Fruit fly (Drosophila melanogaster): ENCODE data around the gene CG11951.
A peak's percentile ranks its signal among the peaks of the same experiment; 100 is the strongest.

The CG11951 gene

DNA sequence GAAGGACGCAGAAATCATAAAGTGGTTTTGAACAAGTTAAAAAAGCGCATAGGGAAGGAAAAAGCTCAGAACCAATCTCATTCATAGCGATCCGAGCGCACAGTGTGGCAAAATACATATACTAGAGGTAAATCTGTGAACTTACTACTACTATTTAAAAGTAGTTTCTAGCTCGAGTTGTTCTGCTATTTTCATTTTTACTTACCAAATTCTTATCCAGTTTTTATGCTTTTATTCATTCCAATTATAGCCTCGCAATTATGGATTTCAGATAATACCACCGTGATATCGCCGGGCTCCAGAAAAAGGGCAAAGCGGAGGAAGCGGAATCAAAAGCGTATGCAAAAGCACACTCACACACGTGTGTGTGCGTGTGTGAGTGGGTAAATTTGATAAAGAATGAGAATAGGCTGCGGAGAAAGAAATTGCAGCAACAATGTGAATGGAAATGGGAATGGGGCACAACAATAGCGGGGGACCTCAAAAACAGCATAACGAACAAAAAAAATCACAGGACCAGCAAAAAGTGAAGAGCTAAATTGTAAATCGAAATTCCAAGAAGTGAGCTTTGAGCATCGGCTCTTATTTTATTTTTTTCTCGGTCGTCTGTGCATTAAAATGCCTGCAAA lies 18.4 kb upstream of the CG11951 start (continued):
- TF ChIP-seq Hr4 (GFP tag; optimal IDR thresholded peaks at IDR 0.05) (peak; percentile 13), CG10631 (GFP tag; optimal IDR thresholded peaks at IDR 0.05) (peak; percentile 50), ss (GFP tag; optimal IDR thresholded peaks at IDR 0.05) (peak; percentile 46 to 58), CG4318 (GFP tag; optimal IDR thresholded peaks at IDR 0.05) (no peak), CG8319 (GFP tag; optimal IDR thresholded peaks at IDR 0.05) (peak; percentile 39), Met (GFP tag; optimal IDR thresholded peaks at IDR 0.05) (peak; percentile 53), Smox (GFP tag; optimal IDR thresholded peaks at IDR 0.05) (peak; percentile 60), spab (GFP tag; optimal IDR thresholded peaks at IDR 0.05) (peak; percentile 82), CG6808 (GFP tag; optimal IDR thresholded peaks at IDR 0.05) (peak; percentile 65), svp (GFP tag) (peak; percentile 82), acj6 (GFP tag; optimal IDR thresholded peaks at IDR 0.05) (peak; percentile 81), pdm3 (GFP tag; optimal IDR thresholded peaks at IDR 0.05) (peak; percentile 81), salr (GFP tag; optimal IDR thresholded peaks at IDR 0.05) (peak; percentile 3 to 42), fd85E (GFP tag; optimal IDR thresholded peaks at IDR 0.05) (no peak), CG32006 (GFP tag; optimal IDR thresholded peaks at IDR 0.05) (peak; percentile 22), CG1621 (tag; optimal IDR thresholded peaks at IDR 0.05) (peak; percentile 72), Blimp-1 (GFP tag; optimal IDR thresholded peaks at IDR 0.05) (no peak), CG3919 (GFP tag; optimal IDR thresholded peaks at IDR 0.05) (peak; percentile 80), Ets21C (GFP tag; optimal IDR thresholded peaks at IDR 0.05) (peak; percentile 31), dsx (GFP tag; optimal IDR thresholded peaks at IDR 0.05; ENCODE audit: poor library complexity, severe bottlenecking) (peak; percentile 56)

DNA sequence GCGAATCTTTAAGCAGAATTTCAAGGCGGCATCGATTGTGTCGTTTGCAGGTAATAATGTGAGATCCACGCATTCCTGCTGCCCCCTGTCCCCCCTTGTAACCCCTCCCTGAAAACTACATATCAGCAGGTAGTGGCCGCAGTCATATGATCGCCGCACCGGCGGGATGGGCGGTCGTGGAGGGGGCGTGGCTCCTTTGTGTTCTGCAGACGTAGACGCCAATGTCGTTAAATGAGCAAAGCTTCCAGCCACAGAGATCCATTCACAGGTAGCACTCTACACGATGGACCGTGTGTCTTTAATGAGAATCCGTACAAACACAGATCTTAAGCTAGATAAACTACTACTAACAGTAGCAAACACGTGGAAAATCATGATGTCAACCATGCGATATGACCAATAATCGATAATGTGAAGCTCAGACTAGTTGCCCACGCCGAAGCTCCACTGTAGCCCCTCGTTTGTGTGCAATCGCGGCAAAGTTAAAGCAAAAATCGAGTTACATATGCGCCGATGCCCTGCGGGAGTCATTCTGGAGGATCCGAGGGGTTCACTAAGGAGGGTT lies 17.5 kb upstream of the CG11951 start, which contains the start of gene CG45544:
TSS of gene CG45544 (plus strand) at position 523 of the 565 bp plus-strand sequence.
- TF ChIP-seq CG32006 (GFP tag; optimal IDR thresholded peaks at IDR 0.05) = peak; percentile 82
- TF ChIP-seq CG7368 (GFP tag; optimal IDR thresholded peaks at IDR 0.05) = peak; percentile 95
- TF ChIP-seq CG9139 (GFP tag; optimal IDR thresholded peaks at IDR 0.05) = peak; percentile 82
- TF ChIP-seq CG11294 (GFP tag; IDR thresholded peaks at IDR 0.05) = peak; percentile 66
- peak; percentile 96 for TF ChIP-seq fd59A (GFP tag; optimal IDR thresholded peaks at IDR 0.05)
- peak; percentile 96 for TF ChIP-seq Hr39 (GFP tag; optimal IDR thresholded peaks at IDR 0.05)
- TF ChIP-seq achi (GFP tag; optimal IDR thresholded peaks at IDR 0.05) = peak; percentile 92
- peak; percentile 70 for TF ChIP-seq CG15336 (GFP tag; IDR thresholded peaks at IDR 0.05)
- TF ChIP-seq CG4318 (GFP tag; optimal IDR thresholded peaks at IDR 0.05) = peak; percentile 60
- TF ChIP-seq CG1621 (tag; optimal IDR thresholded peaks at IDR 0.05) = peak; percentile 98
- TF ChIP-seq topi (GFP tag; optimal IDR thresholded peaks at IDR 0.05) = peak; percentile 94
- TF ChIP-seq net (GFP tag; optimal IDR thresholded peaks at IDR 0.05) = peak; percentile 88
- TF ChIP-seq CG8632 (GFP tag; optimal IDR thresholded peaks at IDR 0.05) = peak; percentile 90
- TF ChIP-seq CG16779 (tag; optimal IDR thresholded peaks at IDR 0.05) = peak; percentile 76
- peak; percentile 58 for TF ChIP-seq Blimp-1 (GFP tag; optimal IDR thresholded peaks at IDR 0.05)
- TF ChIP-seq CG6792 (GFP tag; optimal IDR thresholded peaks at IDR 0.05) = peak; percentile 98
- peak; percentile 92 for TF ChIP-seq vri (GFP tag; optimal IDR thresholded peaks at IDR 0.05)
- peak; percentile 90 for TF ChIP-seq Smox (GFP tag; optimal IDR thresholded peaks at IDR 0.05)
- TF ChIP-seq spab (GFP tag; optimal IDR thresholded peaks at IDR 0.05) = peak; percentile 94
- peak; percentile 93 for TF ChIP-seq acj6 (GFP tag; optimal IDR thresholded peaks at IDR 0.05)
- peak; percentile 81 for TF ChIP-seq CG8119 (GFP tag; IDR thresholded peaks at IDR 0.05)
- peak; percentile 95 for TF ChIP-seq Ets21C (GFP tag; optimal IDR thresholded peaks at IDR 0.05)
- peak; percentile 95 for TF ChIP-seq CG3032 (tag; optimal IDR thresholded peaks at IDR 0.05)
- peak; percentile 88 to 95 for TF ChIP-seq ss (GFP tag; optimal IDR thresholded peaks at IDR 0.05)
- peak; percentile 97 for TF ChIP-seq svp (GFP tag)
- peak; percentile 78 for TF ChIP-seq eg (GFP tag; IDR thresholded peaks at IDR 0.05)
- peak; percentile 96 for TF ChIP-seq cyc (GFP tag; optimal IDR thresholded peaks at IDR 0.05)
- peak; percentile 99 for TF ChIP-seq CG10631 (GFP tag; optimal IDR thresholded peaks at IDR 0.05)
- TF ChIP-seq esn (GFP tag; optimal IDR thresholded peaks at IDR 0.05) = peak; percentile 96
- TF ChIP-seq Sox15 (GFP tag; optimal IDR thresholded peaks at IDR 0.05) = peak; percentile 87
- peak; percentile 62 for TF ChIP-seq CG6854 (GFP tag; optimal IDR thresholded peaks at IDR 0.05)
- TF ChIP-seq lz (GFP tag; optimal IDR thresholded peaks at IDR 0.05) = peak; percentile 97
- TF ChIP-seq CG3919 (GFP tag; optimal IDR thresholded peaks at IDR 0.05) = peak; percentile 96
- TF ChIP-seq Ets96B (tag; optimal IDR thresholded peaks at IDR 0.05) = peak; percentile 96
- TF ChIP-seq OdsH (GFP tag; optimal IDR thresholded peaks at IDR 0.05) = peak; percentile 91
- TF ChIP-seq CG6163 (GFP tag; IDR thresholded peaks at IDR 0.05) = peak; percentile 94
- TF ChIP-seq dsx (GFP tag; optimal IDR thresholded peaks at IDR 0.05; ENCODE audit: poor library complexity, severe bottlenecking) = peak; percentile 92
- peak; percentile 94 for TF ChIP-seq Sox102F (GFP tag; optimal IDR thresholded peaks at IDR 0.05)
- peak; percentile 53 for TF ChIP-seq dac (GFP tag; optimal IDR thresholded peaks at IDR 0.05)
